Worm (Caenorhabditis elegans) whole organism, L3 larva: ENCODE measurements around the gene R07B1.8.

Source experiments
- ZK546.5 ChIP-seq: sonication (generic microtip); optimal IDR thresholded peaks from 2 replicates; lab custom pipeline; 2017; ENCODE audit warnings: missing biosample characterization, missing genetic modification characterization
- ceh-28 ChIP-seq: fragments of 150-350 bp; optimal IDR thresholded peaks from 2 replicates; lab custom pipeline; 2014; ENCODE audit warnings: missing biosample characterization, missing genetic modification reagents, missing genetic modification characterization
- nhr-76 ChIP-seq: fragments of 150-350 bp; sonication (generic microtip); optimal IDR thresholded peaks from 5 replicates; lab custom pipeline; 2014; ENCODE audit warnings: missing biosample characterization, missing genetic modification characterization
- snpc-4 ChIP-seq: fragments of 150-350 bp; optimal IDR thresholded peaks from 2 replicates; lab custom pipeline; 2014; ENCODE audit warnings: missing biosample characterization, missing genetic modification characterization

DNA sequence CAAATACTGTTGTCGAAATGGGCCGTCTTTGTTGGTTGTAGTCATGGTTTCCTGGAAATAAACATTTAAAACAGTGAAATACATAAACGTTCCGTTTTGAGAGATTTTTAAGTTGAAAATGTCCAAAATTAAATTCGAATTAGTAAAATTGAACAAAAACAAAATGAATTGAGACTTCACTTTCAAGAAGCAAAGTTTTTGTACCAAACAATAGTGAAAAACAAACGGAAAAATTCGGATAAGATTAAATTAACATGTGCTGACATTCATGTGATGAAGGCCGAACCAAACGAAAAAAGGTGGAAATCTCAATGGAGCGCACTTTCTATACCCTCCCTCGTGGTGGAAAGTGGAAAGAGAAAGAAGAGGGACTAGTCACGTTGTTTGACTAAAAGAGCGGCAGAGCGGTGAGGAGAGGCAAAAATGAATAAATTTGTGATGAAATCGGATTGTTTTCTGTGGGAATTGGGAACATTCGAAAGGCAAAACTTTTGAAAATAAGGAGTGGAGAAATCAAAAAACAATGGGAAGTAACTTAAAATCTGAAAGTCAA is 34.4 kb downstream of the R07B1.8 start, which contains the start of gene ipla-2:
- TF ChIP-seq ceh-28 (no peak), nhr-76 (tag; lab: Kevin White, UChicago) (no peak), ZK546.5 (tag; lab: Kevin White, UChicago) (no peak), snpc-4 (tag; lab: Kevin White, UChicago) (peak; percentile 68)
